Worm (Caenorhabditis elegans): Measurements from ENCODE around the gene B0035.21.

The B0035.21 gene

DNA sequence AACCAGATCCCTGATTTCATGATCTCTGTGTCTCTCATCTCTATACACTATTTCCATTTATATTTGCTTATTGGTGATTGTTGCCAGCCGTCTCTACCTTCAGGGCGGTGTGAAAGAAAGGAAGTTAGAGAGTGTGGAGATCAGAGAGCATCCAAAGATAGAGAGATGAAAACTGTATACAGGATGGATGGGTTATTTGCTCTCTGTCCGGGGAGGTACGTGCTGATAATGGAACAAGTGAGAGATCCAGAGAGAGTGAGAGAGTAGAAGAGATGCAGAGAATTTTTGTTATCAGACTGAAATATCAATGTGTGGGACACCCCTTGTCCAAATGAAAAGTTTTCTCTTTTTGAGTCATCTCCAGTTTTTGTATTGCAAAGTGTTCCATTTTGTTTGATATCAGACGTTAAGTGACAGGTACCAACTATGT is 42.9 kb upstream of the B0035.21 start (continued):
- no peak for TF ChIP-seq hmg-1.1 (GFP tag; IDR thresholded peaks at IDR 0.05)
- no peak for TF ChIP-seq cey-2 (tag; optimal IDR thresholded peaks at IDR 0.05; ENCODE audit: borderline replicate concordance, insufficient read depth)
- TF ChIP-seq R02D3.7 (tag; optimal IDR thresholded peaks at IDR 0.05) = no peak
- TF ChIP-seq egl-27 (tag; optimal IDR thresholded peaks at IDR 0.05) = no peak
- no peak for TF ChIP-seq snpc-4 (tag; optimal IDR thresholded peaks at IDR 0.05)
- TF ChIP-seq daf-8 (GFP tag; IDR thresholded peaks at IDR 0.05) = no peak
- TF ChIP-seq mxl-3 (GFP tag; optimal IDR thresholded peaks at IDR 0.05) = peak; percentile 55
- no peak for TF ChIP-seq attf-4 (tag; optimal IDR thresholded peaks at IDR 0.05)
- no peak for TF ChIP-seq T26A8.4 (GFP tag; IDR thresholded peaks at IDR 0.05)
- no peak for TF ChIP-seq ceh-82 (tag; optimal IDR thresholded peaks at IDR 0.05)
- TF ChIP-seq Y105C5A.15 (GFP tag; IDR thresholded peaks at IDR 0.05) = no peak
- peak; percentile 85 for TF ChIP-seq tra-1 (GFP tag; IDR thresholded peaks at IDR 0.05)
- no peak for TF ChIP-seq nhr-111 (GFP tag; optimal IDR thresholded peaks at IDR 0.05)
- no peak for TF ChIP-seq ama-1 (optimal IDR thresholded peaks at IDR 0.05)
- no peak for TF ChIP-seq nhr-11 (tag; optimal IDR thresholded peaks at IDR 0.05)
- TF ChIP-seq ceh-44 (GFP tag; IDR thresholded peaks at IDR 0.05) = no peak
- no peak for TF ChIP-seq zag-1 (tag; optimal IDR thresholded peaks at IDR 0.05)
- TF ChIP-seq unc-130 (GFP tag; optimal IDR thresholded peaks at IDR 0.05) = no peak
- 0 out of 2 replicates have a peak, but pooled peaks have one; percentile 3 for TF ChIP-seq mxl-2 (GFP tag; conservative IDR thresholded peaks at IDR 0.05)
- no peak for TF ChIP-seq Y5F2A.4 (GFP tag; optimal IDR thresholded peaks at IDR 0.05)
- peak; percentile 92 for TF ChIP-seq lin-1 (GFP tag; IDR thresholded peaks at IDR 0.05)
- no peak for TF ChIP-seq lir-3 (tag; optimal IDR thresholded peaks at IDR 0.05)
- peak; percentile 12 for TF ChIP-seq T20F7.1 (GFP tag; optimal IDR thresholded peaks at IDR 0.05)
- no peak for TF ChIP-seq dmd-8 (GFP tag; IDR thresholded peaks at IDR 0.05)
- TF ChIP-seq dve-1 (tag; optimal IDR thresholded peaks at IDR 0.05; ENCODE audit: insufficient read depth) = peak; percentile 93
- TF ChIP-seq mep-1 (tag; optimal IDR thresholded peaks at IDR 0.05) = no peak
- TF ChIP-seq ceh-32 (tag; optimal IDR thresholded peaks at IDR 0.05; ENCODE audit: poor library complexity) = no peak
- no peak for TF ChIP-seq lim-7 (GFP tag; IDR thresholded peaks at IDR 0.05)
- no peak; the same call in 1 of the 2 replicates for TF ChIP-seq lin-38 (GFP tag; IDR thresholded peaks at IDR 0.05)
- TF ChIP-seq dmd-9 (GFP tag; IDR thresholded peaks at IDR 0.05) = no peak
- peak in 1 of 2 experiments; percentile 59 for TF ChIP-seq hif-1 (tag; optimal IDR thresholded peaks at IDR 0.05)
- TF ChIP-seq pqm-1 (tag; optimal IDR thresholded peaks at IDR 0.05) = peak; percentile 95
- no peak for TF ChIP-seq ceh-28 (tag; optimal IDR thresholded peaks at IDR 0.05)
- peak; percentile 94 for TF ChIP-seq hlh-11 (tag; optimal IDR thresholded peaks at IDR 0.05)
- TF ChIP-seq nhr-77 (tag; optimal IDR thresholded peaks at IDR 0.05) = peak; percentile 72
- no peak for TF ChIP-seq lin-15B (tag; optimal IDR thresholded peaks at IDR 0.05)
- TF ChIP-seq mdl-1 (tag; optimal IDR thresholded peaks at IDR 0.05) = peak in 1 of 2 experiments; percentile 58
- no peak for TF ChIP-seq dpl-1 (GFP tag; optimal IDR thresholded peaks at IDR 0.05)
- no peak for TF ChIP-seq ZK546.5 (tag; optimal IDR thresholded peaks at IDR 0.05)
- TF ChIP-seq ces-1 (GFP tag; optimal IDR thresholded peaks at IDR 0.05) = no peak
- TF ChIP-seq dmd-6 (GFP tag; IDR thresholded peaks at IDR 0.05) = peak; percentile 89
- no peak for TF ChIP-seq ctbp-1 (GFP tag; IDR thresholded peaks at IDR 0.05)
- TF ChIP-seq Y75B8A.6 (GFP tag; IDR thresholded peaks at IDR 0.05) = no peak
- no peak for TF ChIP-seq nhr-25 (tag; optimal IDR thresholded peaks at IDR 0.05; ENCODE audit: borderline replicate concordance, insufficient read depth)
- TF ChIP-seq set-16 (GFP tag; IDR thresholded peaks at IDR 0.05) = no peak
- no peak for TF ChIP-seq fos-1 (tag; optimal IDR thresholded peaks at IDR 0.05)
- TF ChIP-seq zfp-3 (GFP tag; conservative IDR thresholded peaks at IDR 0.05) = no peak
- no peak for TF ChIP-seq zfp-2 (tag; optimal IDR thresholded peaks at IDR 0.05)
- TF ChIP-seq nhr-10 (tag; optimal IDR thresholded peaks at IDR 0.05) = peak; percentile 39
- TF ChIP-seq daf-12 (tag; optimal IDR thresholded peaks at IDR 0.05) = no peak
- no peak for TF ChIP-seq F49E8.2 (tag; optimal IDR thresholded peaks at IDR 0.05; ENCODE audit: borderline replicate concordance)
- TF ChIP-seq lin-39 (tag; optimal IDR thresholded peaks at IDR 0.05) = no peak
